Worm (Caenorhabditis elegans) whole organism, L1 larva: ENCODE data around the gene ram-2.

Source experiments
- C04F5.9 ChIP-seq: sonication (generic microtip); optimal IDR thresholded peaks from 2 replicates; lab custom pipeline; 2016; ENCODE audit warnings: missing genetic modification characterization, missing compliant biosample characterization
- aha-1 ChIP-seq: fragments of 150-350 bp; optimal IDR thresholded peaks from 2 replicates; lab custom pipeline; 2014; ENCODE audit warnings: missing biosample characterization, missing genetic modification characterization
- ceh-63 ChIP-seq: fragments of 200-800 bp; sonication (Bioruptor generic); optimal IDR thresholded peaks from 2 replicates; lab custom pipeline; 2018; ENCODE audit warnings: mild to moderate bottlenecking, missing genetic modification characterization, missing compliant biosample characterization
- ceh-82 ChIP-seq, 3 experiments: fragments of 150-350 bp in 1 of 3; sonication (generic microtip) in 2 of 3; optimal IDR thresholded peaks; 2 replicates each; lab custom pipeline; 2014 to 2017; ENCODE audit warnings: missing biosample characterization in 3 of 3, missing genetic modification characterization in 3 of 3
- ces-1 ChIP-seq: fragments of 150-350 bp; optimal IDR thresholded peaks from 2 replicates; lab custom pipeline; 2014; ENCODE audit warnings: missing biosample characterization, missing genetic modification reagents, missing genetic modification characterization
- efl-1 ChIP-seq, 4 experiments: fragments of 150-350 bp; optimal IDR thresholded peaks in 3 of 4; peaks in 1 of 4; 1 replicate in 1 of 4; 2 replicates in 3 of 4; lab custom pipeline; 2014; ENCODE audit warnings: missing biosample characterization in 2 of 4, missing genetic modification characterization in 2 of 4, missing genetic modification reagents in 2 of 4
- egl-27 ChIP-seq, 2 experiments: fragments of 150-350 bp in 1 of 2; sonication (generic microtip); optimal IDR thresholded peaks; 3 replicates each; lab custom pipeline; 2017 to 2018; ENCODE audit warnings: missing biosample characterization in 2 of 2, missing genetic modification characterization in 2 of 2, missing genetic modification reagents in 2 of 2
- ets-5 ChIP-seq: fragments of 200-800 bp; sonication (Bioruptor generic); IDR thresholded peaks from 2 replicates; pipeline ENCODE4 v1.3.6; 2022; ENCODE audit warnings: missing genetic modification characterization, missing compliant biosample characterization
- fkh-8 ChIP-seq: sonication (generic microtip); optimal IDR thresholded peaks from 2 replicates; lab custom pipeline; 2016; ENCODE audit warnings: mild to moderate bottlenecking, missing genetic modification characterization, missing compliant biosample characterization
- fos-1 ChIP-seq: fragments of 150-350 bp; optimal IDR thresholded peaks from 2 replicates; lab custom pipeline; 2014; ENCODE audit warnings: missing biosample characterization, missing genetic modification characterization
- hlh-4 ChIP-seq: sonication (generic microtip); optimal IDR thresholded peaks from 2 replicates; lab custom pipeline; 2016; ENCODE audit warnings: mild to moderate bottlenecking, missing genetic modification characterization, missing compliant biosample characterization
- irx-1 ChIP-seq: sonication (generic microtip); optimal IDR thresholded peaks from 2 replicates; lab custom pipeline; 2016; ENCODE audit warnings: missing genetic modification characterization, missing compliant biosample characterization
- isw-1 ChIP-seq: fragments of 200-800 bp; sonication (Bioruptor generic); IDR thresholded peaks from 2 replicates; pipeline ENCODE4 v1.3.6; 2022; ENCODE audit warnings: missing genetic modification characterization, missing compliant biosample characterization
- lin-14 ChIP-seq: fragments of 200-800 bp; sonication (Bioruptor generic); optimal IDR thresholded peaks from 2 replicates; lab custom pipeline; 2018; ENCODE audit warnings: mild to moderate bottlenecking, missing genetic modification characterization, moderate library complexity, missing compliant biosample characterization
- lir-3 ChIP-seq: sonication (generic microtip); optimal IDR thresholded peaks from 2 replicates; lab custom pipeline; 2016; ENCODE audit warnings: mild to moderate bottlenecking, missing genetic modification characterization, moderate library complexity, missing compliant biosample characterization; ENCODE audit not compliant: poor library complexity
- lsy-2 ChIP-seq, 2 experiments: fragments of 150-350 bp; optimal IDR thresholded peaks; 2 replicates each; lab custom pipeline; 2014; ENCODE audit warnings: missing biosample characterization in 2 of 2, missing genetic modification characterization in 2 of 2
- mab-9 ChIP-seq: fragments of 200-800 bp; sonication (Bioruptor generic); IDR thresholded peaks from 2 replicates; pipeline ENCODE4 v1.3.6; 2022; ENCODE audit warnings: missing genetic modification reagents, missing genetic modification characterization, missing compliant biosample characterization
- mdl-1 ChIP-seq, 2 experiments: fragments of 150-350 bp; optimal IDR thresholded peaks; 2 replicates each; lab custom pipeline; 2014 to 2017; ENCODE audit warnings: missing biosample characterization in 2 of 2, missing genetic modification characterization in 2 of 2, inconsistent platforms in 1 of 2
- mef-2 ChIP-seq: fragments of 150-350 bp; optimal IDR thresholded peaks from 2 replicates; lab custom pipeline; 2014; ENCODE audit warnings: missing biosample characterization, missing genetic modification characterization
- mep-1 ChIP-seq: fragments of 150-350 bp; optimal IDR thresholded peaks from 2 replicates; lab custom pipeline; 2014; ENCODE audit warnings: missing biosample characterization, missing genetic modification characterization
- nhr-11 ChIP-seq: fragments of 150-350 bp; optimal IDR thresholded peaks from 2 replicates; lab custom pipeline; 2014; ENCODE audit warnings: missing biosample characterization, missing genetic modification characterization
- nhr-12 ChIP-seq: sonication (generic microtip); optimal IDR thresholded peaks from 2 replicates; lab custom pipeline; 2017; ENCODE audit warnings: missing biosample characterization, missing genetic modification characterization
- nhr-19 ChIP-seq: fragments of 200-800 bp; sonication (Bioruptor generic); conservative IDR thresholded peaks from 2 replicates; pipeline ENCODE4 v1.3.6; 2022; ENCODE audit warnings: missing genetic modification characterization, missing compliant biosample characterization
- nhr-71 ChIP-seq: sonication (generic microtip); optimal IDR thresholded peaks from 2 replicates; lab custom pipeline; 2016; ENCODE audit warnings: mild to moderate bottlenecking, missing genetic modification characterization, moderate library complexity, missing compliant biosample characterization
- nhr-84 ChIP-seq: sonication (generic microtip); optimal IDR thresholded peaks from 2 replicates; lab custom pipeline; 2017; ENCODE audit warnings: missing biosample characterization, missing genetic modification characterization
- nhr-85 ChIP-seq: sonication (generic microtip); peaks from one replicate; lab custom pipeline; 2016; ENCODE audit warnings: missing genetic modification characterization, inconsistent platforms, missing compliant biosample characterization
- nhr-90 ChIP-seq: sonication (generic microtip); optimal IDR thresholded peaks from 2 replicates; lab custom pipeline; 2016; ENCODE audit warnings: mild to moderate bottlenecking, missing genetic modification characterization, missing compliant biosample characterization; ENCODE audit not compliant: poor library complexity
- pqm-1 ChIP-seq: sonication (generic microtip); optimal IDR thresholded peaks from 3 replicates; lab custom pipeline; 2017; ENCODE audit warnings: missing biosample characterization, missing genetic modification characterization
- rnt-1 ChIP-seq: sonication (generic microtip); optimal IDR thresholded peaks from 2 replicates; lab custom pipeline; 2016; ENCODE audit warnings: mild to moderate bottlenecking, missing genetic modification characterization, moderate library complexity, missing compliant biosample characterization
- snu-23 ChIP-seq: sonication (generic microtip); optimal IDR thresholded peaks from 2 replicates; lab custom pipeline; 2016; ENCODE audit warnings: missing genetic modification characterization, missing compliant biosample characterization
- sox-4 ChIP-seq: sonication (generic microtip); optimal IDR thresholded peaks from 2 replicates; lab custom pipeline; 2016; ENCODE audit warnings: missing genetic modification characterization, missing compliant biosample characterization
- sptf-1 ChIP-seq: fragments of 150-350 bp; optimal IDR thresholded peaks from 2 replicates; lab custom pipeline; 2014; ENCODE audit warnings: missing biosample characterization, missing genetic modification characterization
- sup-37 ChIP-seq: fragments of 200-800 bp; sonication (Bioruptor generic); optimal IDR thresholded peaks from 2 replicates; lab custom pipeline; 2018; ENCODE audit warnings: mild to moderate bottlenecking, missing genetic modification characterization, missing compliant biosample characterization
- swsn-7 ChIP-seq: sonication (generic microtip); optimal IDR thresholded peaks from 2 replicates; lab custom pipeline; 2016; ENCODE audit warnings: missing genetic modification characterization, missing compliant biosample characterization
- unc-30 ChIP-seq: sonication (generic microtip); optimal IDR thresholded peaks from 2 replicates; lab custom pipeline; 2017; ENCODE audit warnings: missing biosample characterization, missing genetic modification characterization
- unc-86 ChIP-seq: sonication (generic microtip); optimal IDR thresholded peaks from 2 replicates; lab custom pipeline; 2016; ENCODE audit warnings: missing genetic modification characterization, missing compliant biosample characterization
- unc-98 ChIP-seq: fragments of 200-800 bp; sonication (Bioruptor generic); IDR thresholded peaks from 2 replicates; pipeline ENCODE4 v1.3.6; 2022; ENCODE audit warnings: missing genetic modification characterization, missing compliant biosample characterization
- vab-15 ChIP-seq: sonication (generic microtip); optimal IDR thresholded peaks from 2 replicates; lab custom pipeline; 2017; ENCODE audit warnings: missing genotype, mild to moderate bottlenecking, missing genetic modification characterization, missing compliant biosample characterization
- xbp-1 ChIP-seq: sonication (generic microtip); optimal IDR thresholded peaks from 2 replicates; lab custom pipeline; 2016; ENCODE audit warnings: missing genetic modification characterization, missing compliant biosample characterization
- zip-4 ChIP-seq: fragments of 200-800 bp; sonication (Bioruptor generic); optimal IDR thresholded peaks from 2 replicates; lab custom pipeline; 2018; ENCODE audit warnings: mild to moderate bottlenecking, missing genetic modification characterization, moderate library complexity, missing compliant biosample characterization
- ztf-4 ChIP-seq: fragments of 150-350 bp; optimal IDR thresholded peaks from 2 replicates; lab custom pipeline; 2014; ENCODE audit warnings: missing biosample characterization, missing genetic modification characterization

The ram-2 gene

DNA sequence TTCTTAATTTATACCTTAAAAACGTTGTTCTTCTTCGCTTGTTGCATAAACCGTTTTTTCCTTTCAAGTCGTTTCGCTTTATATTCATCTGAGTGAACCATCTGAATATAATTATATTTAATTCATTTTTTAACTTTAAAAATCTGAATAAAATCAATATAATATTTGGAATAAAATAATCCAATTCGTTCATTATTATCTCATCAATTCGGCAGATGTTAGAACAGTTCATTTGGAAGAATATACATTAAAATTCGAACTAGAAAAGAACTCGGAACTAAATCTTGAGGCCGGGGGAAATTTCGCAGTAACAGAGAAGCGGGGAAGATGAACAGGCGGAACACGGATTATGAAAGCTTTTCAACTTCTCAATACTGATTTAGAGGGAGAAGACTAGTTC is 32.2 kb upstream of the ram-2 start, which contains the start of gene F33A8.4:
TSS of gene F33A8.4 (minus strand) at position 101 of the 400 bp plus-strand sequence.
- TF ChIP-seq sptf-1 (tag; lab: Kevin White, UChicago): no peak
- TF ChIP-seq fkh-8: no peak
- TF ChIP-seq nhr-84 (tag; lab: Kevin White, UChicago): no peak
- no peak for TF ChIP-seq nhr-71 (tag; lab: Kevin White, UChicago)
- no peak for TF ChIP-seq aha-1 (tag; lab: Kevin White, UChicago)
- no peak for TF ChIP-seq lir-3 (tag; lab: Kevin White, UChicago)
- TF ChIP-seq nhr-85 (tag; lab: Kevin White, UChicago): no peak
- TF ChIP-seq rnt-1: no peak
- TF ChIP-seq isw-1 (GFP tag; lab: Robert Waterston, UW): no peak
- no peak for TF ChIP-seq hlh-4 (tag; lab: Kevin White, UChicago)
- no peak for TF ChIP-seq sup-37 (GFP tag; lab: Kevin White, UChicago)
- no peak for TF ChIP-seq zip-4 (GFP tag; lab: Kevin White, UChicago)

ce11 chrII:11045872-11046271 is 29.2 kb upstream of the ram-2 start, which contains the start of gene col-83:
Gene col-83 (minus strand): TSS chrII:11045972.
- no peak for TF ChIP-seq xbp-1 (tag; lab: Kevin White, UChicago)
- TF ChIP-seq fos-1 (tag; lab: Kevin White, UChicago): no peak
- no peak for TF ChIP-seq ztf-4 (tag; lab: Kevin White, UChicago)
- no peak for TF ChIP-seq irx-1
- TF ChIP-seq rnt-1: no peak
- TF ChIP-seq lsy-2 (tag; optimal IDR thresholded peaks at IDR 0.05; lab: Kevin White, UChicago): no peak
- TF ChIP-seq ets-5: no peak
- no peak for TF ChIP-seq pqm-1 (tag; lab: Kevin White, UChicago)
- no peak for TF ChIP-seq nhr-84 (tag; lab: Kevin White, UChicago)
- TF ChIP-seq sox-4: no peak
- TF ChIP-seq mdl-1 (tag; optimal IDR thresholded peaks at IDR 0.05; lab: Kevin White, UChicago): no peak
- no peak for TF ChIP-seq sptf-1 (tag; lab: Kevin White, UChicago)

- TF ChIP-seq ceh-63 (GFP tag; lab: Kevin White, UChicago) (no peak), vab-15 (no peak), unc-30 (tag; lab: Kevin White, UChicago) (no peak)
Measured at ce11 chrII:11044193-11044568, 27.5 kb upstream of the ram-2 start.

DNA sequence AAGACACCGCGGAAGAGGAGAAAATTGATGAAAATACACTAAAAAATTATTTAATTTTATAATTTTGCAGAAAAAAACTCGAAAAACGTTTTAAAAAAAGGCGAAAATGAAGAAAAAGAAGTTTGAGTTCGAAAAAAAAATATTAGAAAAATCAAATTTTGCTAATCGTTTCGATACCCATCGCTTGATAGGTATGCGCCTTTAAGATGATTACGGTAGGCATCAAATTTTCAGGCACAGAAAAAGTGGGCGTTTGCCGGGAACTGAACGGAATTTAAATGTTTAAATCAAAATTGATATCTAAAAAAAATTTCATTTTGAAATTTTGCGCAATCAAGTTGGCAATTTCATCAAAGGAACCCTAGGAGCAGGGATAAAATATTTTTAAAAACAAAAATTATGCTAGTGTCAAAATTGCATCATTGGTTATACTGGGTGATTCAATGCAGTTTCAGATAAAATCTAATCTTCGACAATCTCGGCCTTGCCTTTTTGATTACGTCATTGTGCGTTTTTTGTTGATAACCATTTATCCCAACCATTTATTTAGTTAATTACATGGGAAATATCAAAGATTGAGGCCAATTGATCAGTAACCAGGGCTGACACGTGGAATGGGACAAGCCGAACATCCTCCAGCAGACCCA is 27.0 kb upstream of the ram-2 start:
- TF ChIP-seq unc-86 (tag; lab: Kevin White, UChicago): no peak
- TF ChIP-seq nhr-85 (tag; lab: Kevin White, UChicago): peak; percentile 73
- no peak for TF ChIP-seq efl-1 (optimal IDR thresholded peaks at IDR 0.05; lab: Kevin White, UChicago)
- peak in 1 of 2 experiments; percentile 53 for TF ChIP-seq efl-1 (GFP tag; optimal IDR thresholded peaks at IDR 0.05 in 1 of 2; lab: Kevin White, UChicago)
- TF ChIP-seq egl-27 (tag; optimal IDR thresholded peaks at IDR 0.05; lab: Kevin White, UChicago): no peak
- TF ChIP-seq hlh-4 (tag; lab: Kevin White, UChicago): no peak

DNA sequence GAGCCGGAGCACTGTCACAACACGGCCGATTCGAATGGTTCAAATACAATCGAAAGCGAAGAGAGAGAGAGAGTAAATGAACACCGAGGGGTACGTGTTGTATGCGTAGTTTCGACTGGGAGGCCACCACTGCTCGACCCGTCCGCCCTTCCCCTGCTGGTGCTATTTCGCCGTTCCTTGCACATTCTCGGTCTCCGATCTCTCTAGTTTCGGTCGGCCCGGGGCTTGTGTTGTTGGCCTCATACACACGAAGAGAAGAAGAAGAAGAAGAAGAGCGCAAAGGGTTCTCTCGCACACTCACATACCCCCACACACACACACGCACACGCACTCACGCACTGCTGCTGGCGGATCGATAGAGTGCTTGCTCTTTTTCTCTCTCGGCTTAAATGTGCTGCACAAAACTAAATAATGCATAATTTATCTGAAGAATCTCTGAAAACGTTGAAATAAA is 26.2 kb upstream of the ram-2 start:
- TF ChIP-seq snu-23 (GFP tag; lab: Kevin White, UChicago): peak; percentile 83
- TF ChIP-seq lin-14: peak; percentile 95
- no peak for TF ChIP-seq sptf-1 (tag; lab: Kevin White, UChicago)
- TF ChIP-seq ceh-63 (GFP tag; lab: Kevin White, UChicago): no peak
- peak; percentile 35 for TF ChIP-seq nhr-19 (GFP tag; lab: Robert Waterston, UW)
- TF ChIP-seq ces-1 (GFP tag; lab: Kevin White, UChicago): no peak
- peak; percentile 43 for TF ChIP-seq lir-3 (tag; lab: Kevin White, UChicago)
- peak; percentile 22 for TF ChIP-seq nhr-90 (tag; lab: Kevin White, UChicago)
- TF ChIP-seq zip-4 (GFP tag; lab: Kevin White, UChicago): peak; percentile 4
- no peak for TF ChIP-seq nhr-11 (tag; lab: Kevin White, UChicago)
- no peak for TF ChIP-seq nhr-12 (tag; lab: Kevin White, UChicago)
- no peak for TF ChIP-seq nhr-84 (tag; lab: Kevin White, UChicago)
- peak in 2 of 3 experiments; percentile 45 to 84 for TF ChIP-seq ceh-82 (tag; optimal IDR thresholded peaks at IDR 0.05; lab: Kevin White, UChicago)
- TF ChIP-seq sox-4: no peak
- TF ChIP-seq xbp-1 (tag; lab: Kevin White, UChicago): peak; percentile 49
- peak; percentile 78 for TF ChIP-seq nhr-71 (tag; lab: Kevin White, UChicago)
- TF ChIP-seq irx-1: peak; percentile 25
- TF ChIP-seq mef-2 (tag; lab: Kevin White, UChicago): no peak
- no peak for TF ChIP-seq unc-98 (GFP tag; lab: Robert Waterston, UW)
- TF ChIP-seq swsn-7 (tag; lab: Kevin White, UChicago): peak; percentile 67
- no peak for TF ChIP-seq C04F5.9
- TF ChIP-seq isw-1 (GFP tag; lab: Robert Waterston, UW): peak; percentile 30; the same call in 1 of the 2 replicates
- TF ChIP-seq mep-1: peak; percentile 61
- TF ChIP-seq mab-9 (GFP tag; lab: Robert Waterston, UW): 0 out of 2 replicates have a peak, but pooled peaks have one; percentile 50
